Worm (Caenorhabditis elegans) whole organism, young adult: ENCODE data around the gene hpo-38.

Experiments used
- B0035.1 ChIP-seq: sonication (generic microtip); optimal IDR thresholded peaks from 2 replicates; lab custom pipeline; 2016; ENCODE audit warnings: missing genetic modification characterization, mild to moderate bottlenecking, missing compliant biosample characterization, missing genotype, missing genetic modification reagents
- B0336.3 ChIP-seq: fragments of 200-800 bp; sonication (Bioruptor generic); IDR thresholded peaks from 2 replicates; pipeline ENCODE4 v1.3.6; 2022; ENCODE audit warnings: missing genetic modification characterization, missing compliant biosample characterization
- C17E4.6 ChIP-seq: fragments of 200-800 bp; sonication (Bioruptor generic); IDR thresholded peaks from 2 replicates; pipeline ENCODE4 v1.3.6; 2022; ENCODE audit warnings: missing genetic modification reagents, missing genetic modification characterization, missing compliant biosample characterization
- D2030.7 ChIP-seq: fragments of 200-800 bp; sonication (Bioruptor generic); IDR thresholded peaks from 2 replicates; pipeline ENCODE4 v1.3.6; 2022; ENCODE audit warnings: missing genetic modification reagents, missing genetic modification characterization, missing compliant biosample characterization
- F33H1.4 ChIP-seq: fragments of 200-800 bp; sonication (Bioruptor generic); IDR thresholded peaks from 2 replicates; pipeline ENCODE4 v1.3.6; 2022; ENCODE audit warnings: missing genetic modification reagents, missing genetic modification characterization, missing compliant biosample characterization
- F52B5.7 ChIP-seq: sonication (generic microtip); optimal IDR thresholded peaks from 2 replicates; lab custom pipeline; 2016; ENCODE audit warnings: mild to moderate bottlenecking, missing genetic modification characterization, missing compliant biosample characterization
- F55B11.4 ChIP-seq: sonication (generic microtip); optimal IDR thresholded peaks from 2 replicates; lab custom pipeline; 2016; ENCODE audit warnings: missing compliant biosample characterization, missing genetic modification characterization, borderline replicate concordance; ENCODE audit not compliant: insufficient read depth
- F57C9.4 ChIP-seq: sonication (generic microtip); optimal IDR thresholded peaks from 2 replicates; lab custom pipeline; 2017; ENCODE audit warnings: mild to moderate bottlenecking, missing genetic modification characterization, missing compliant biosample characterization
- K11D2.4 ChIP-seq: fragments of 200-800 bp; sonication (Bioruptor generic); IDR thresholded peaks from 2 replicates; pipeline ENCODE4 v1.3.6; 2022; ENCODE audit warnings: missing genetic modification reagents, missing genetic modification characterization, missing compliant biosample characterization
- ama-1 ChIP-seq, 3 experiments: fragments of 150-350 bp in 1 of 3; sonication (generic microtip) in 2 of 3; optimal IDR thresholded peaks; 2 replicates each; lab custom pipeline; 2014 to 2018; ENCODE audit warnings: missing biosample characterization in 2 of 3, missing genetic modification characterization in 2 of 3, missing genetic modification reagents in 2 of 3
- cebp-1 ChIP-seq, 2 experiments: fragments of 200-800 bp in 1 of 2; sonication (Bioruptor generic) in 1 of 2; sonication (generic microtip) in 1 of 2; IDR thresholded peaks in 1 of 2; optimal IDR thresholded peaks in 1 of 2; 2 replicates each; pipeline versions ENCODE4 v1.3.6 to Lab custom; 2017 to 2022; ENCODE audit warnings: missing compliant biosample characterization in 2 of 2, missing genetic modification characterization in 2 of 2, mild to moderate bottlenecking in 1 of 2, missing genetic modification reagents in 1 of 2, moderate library complexity in 1 of 2
- ceh-91 ChIP-seq: fragments of 200-800 bp; sonication (Bioruptor generic); IDR thresholded peaks from 2 replicates; pipeline ENCODE4 v1.3.6; 2022; ENCODE audit warnings: missing genetic modification reagents, missing genetic modification characterization, missing compliant biosample characterization
- dpff-1 ChIP-seq: sonication (generic microtip); optimal IDR thresholded peaks from 2 replicates; lab custom pipeline; 2017; ENCODE audit warnings: mild to moderate bottlenecking, missing genetic modification characterization, missing compliant biosample characterization
- dpl-1 ChIP-seq: fragments of 150-350 bp; optimal IDR thresholded peaks from 2 replicates; lab custom pipeline; 2014; ENCODE audit warnings: missing biosample characterization, missing genetic modification reagents, missing genetic modification characterization
- egl-44 ChIP-seq: fragments of 200-800 bp; sonication (Bioruptor generic); IDR thresholded peaks from 2 replicates; pipeline ENCODE4 v1.3.6; 2022; ENCODE audit warnings: missing genetic modification reagents, missing genetic modification characterization, missing compliant biosample characterization
- egrh-3 ChIP-seq: fragments of 200-800 bp; sonication (Bioruptor generic); IDR thresholded peaks from 2 replicates; pipeline ENCODE4 v1.3.6; 2022; ENCODE audit warnings: missing genetic modification reagents, missing genetic modification characterization, missing compliant biosample characterization
- ekl-4 ChIP-seq: fragments of 200-800 bp; sonication (Bioruptor generic); IDR thresholded peaks from 2 replicates; pipeline ENCODE4 v1.3.6; 2022; ENCODE audit warnings: missing genetic modification reagents, missing genetic modification characterization, missing compliant biosample characterization
- him-1 ChIP-seq: sonication (generic microtip); optimal IDR thresholded peaks from 2 replicates; lab custom pipeline; 2016; ENCODE audit warnings: missing genotype, missing genetic modification reagents, missing genetic modification characterization, missing compliant biosample characterization
- let-526 ChIP-seq: fragments of 200-800 bp; sonication (Bioruptor generic); IDR thresholded peaks from 2 replicates; pipeline ENCODE4 v1.3.6; 2022; ENCODE audit warnings: missing genetic modification reagents, missing genetic modification characterization, missing compliant biosample characterization
- lin-35 ChIP-seq, 3 experiments: fragments of 150-350 bp in 2 of 3; sonication (generic microtip) in 1 of 3; optimal IDR thresholded peaks; 2 replicates each; lab custom pipeline; 2014 to 2018; ENCODE audit warnings: missing biosample characterization in 3 of 3, missing genetic modification characterization in 3 of 3, missing genetic modification reagents in 3 of 3
- lin-54 ChIP-seq: fragments of 200-800 bp; sonication (Bioruptor generic); optimal IDR thresholded peaks from 2 replicates; lab custom pipeline; 2018; ENCODE audit warnings: mild to moderate bottlenecking, missing genetic modification characterization, missing compliant biosample characterization
- lsy-27 ChIP-seq: sonication (generic microtip); optimal IDR thresholded peaks from 2 replicates; lab custom pipeline; 2017; ENCODE audit warnings: missing genetic modification characterization, mild to moderate bottlenecking, missing compliant biosample characterization, antibody characterized with exemption, missing genotype, borderline replicate concordance; ENCODE audit not compliant: insufficient read depth
- madf-6 ChIP-seq: fragments of 200-800 bp; sonication (Bioruptor generic); IDR thresholded peaks from 2 replicates; pipeline ENCODE4 v1.3.6; 2022; ENCODE audit warnings: missing genetic modification reagents, missing genetic modification characterization, missing compliant biosample characterization
- mcd-1 ChIP-seq: fragments of 200-800 bp; sonication (Bioruptor generic); IDR thresholded peaks from 2 replicates; pipeline ENCODE4 v1.3.6; 2022; ENCODE audit warnings: missing genetic modification reagents, missing genetic modification characterization, missing compliant biosample characterization
- mxl-1 ChIP-seq: sonication (generic microtip); optimal IDR thresholded peaks from 2 replicates; lab custom pipeline; 2016; ENCODE audit warnings: missing genetic modification characterization, missing compliant biosample characterization
- nhr-179 ChIP-seq: sonication (generic microtip); optimal IDR thresholded peaks from 2 replicates; lab custom pipeline; 2016; ENCODE audit warnings: mild to moderate bottlenecking, missing genetic modification characterization, missing compliant biosample characterization
- rcor-1 ChIP-seq: fragments of 200-800 bp; sonication (Bioruptor generic); IDR thresholded peaks from 2 replicates; pipeline ENCODE4 v1.3.6; 2022; ENCODE audit warnings: missing genetic modification reagents, missing genetic modification characterization, missing compliant biosample characterization
- rec-8 ChIP-seq, 2 experiments: sonication (generic microtip); optimal IDR thresholded peaks; 2 replicates each; lab custom pipeline; 2016; ENCODE audit warnings: mild to moderate bottlenecking in 2 of 2, missing genetic modification characterization in 2 of 2, missing genetic modification reagents in 2 of 2, missing genotype in 2 of 2, missing biosample characterization in 1 of 2, missing compliant biosample characterization in 1 of 2, moderate library complexity in 1 of 2
- sdz-38 ChIP-seq: sonication (generic microtip); optimal IDR thresholded peaks from 2 replicates; lab custom pipeline; 2016; ENCODE audit warnings: missing genotype, missing genetic modification characterization, missing compliant biosample characterization
- snpc-1.3 ChIP-seq: sonication (generic microtip); optimal IDR thresholded peaks from 2 replicates; lab custom pipeline; 2017; ENCODE audit warnings: missing genetic modification characterization, mild to moderate bottlenecking, missing compliant biosample characterization, antibody characterized with exemption, moderate library complexity, missing genotype, missing genetic modification reagents; ENCODE audit not compliant: insufficient read depth
- tbp1 ChIP-seq: fragments of 200-800 bp; sonication (Bioruptor generic); optimal IDR thresholded peaks from 2 replicates; lab custom pipeline; 2018; ENCODE audit warnings: mild to moderate bottlenecking, missing genetic modification characterization, missing compliant biosample characterization
- zfh-2 ChIP-seq: fragments of 200-800 bp; sonication (Bioruptor generic); conservative IDR thresholded peaks from 2 replicates; pipeline ENCODE4 v1.3.6; 2022; ENCODE audit warnings: missing genetic modification reagents, missing genetic modification characterization, missing compliant biosample characterization
- ztf-26 ChIP-seq: sonication (generic microtip); optimal IDR thresholded peaks from 2 replicates; lab custom pipeline; 2017; ENCODE audit warnings: missing genetic modification characterization, missing compliant biosample characterization

The hpo-38 gene

ce11 chrIII:235115-235514, 4.9 kb downstream of the hpo-38 start (continued):
- TF ChIP-seq mxl-1 (tag; lab: Kevin White, UChicago) (no peak), F52B5.7 (tag; lab: Kevin White, UChicago) (no peak), snpc-1.3 (tag; lab: Kevin White, UChicago) (peak; percentile 59), ceh-91 (GFP tag; lab: Robert Waterston, UW) (0 out of 2 replicates have a peak, but pooled peaks have one; percentile 22), mcd-1 (peak; percentile 79), let-526 (GFP tag; lab: Robert Waterston, UW) (no peak), B0336.3 (GFP tag; lab: Robert Waterston, UW) (peak; percentile 75), dpl-1 (peak; percentile 20), madf-6 (peak; percentile 63), ama-1 (optimal IDR thresholded peaks at IDR 0.05; lab: Kevin White, UChicago) (no peak), ama-1 (GFP tag; optimal IDR thresholded peaks at IDR 0.05; lab: Kevin White, UChicago) (no peak), F55B11.4 (tag; lab: Kevin White, UChicago) (no peak), him-1 (tag; lab: Kevin White, UChicago) (peak; percentile 20), ztf-26 (tag; lab: Kevin White, UChicago) (no peak), tbp1 (GFP tag; lab: Kevin White, UChicago) (peak; percentile 59), cebp-1 (GFP tag; IDR thresholded peaks at IDR 0.05; lab: Robert Waterston, UW) (peak; percentile 45; the same call in 1 of the 2 replicates), cebp-1 (tag; optimal IDR thresholded peaks at IDR 0.05; lab: Kevin White, UChicago) (no peak), lin-35 (GFP tag; optimal IDR thresholded peaks at IDR 0.05; lab: Kevin White, UChicago) (peak in 1 of 3 experiments; percentile 33), D2030.7 (GFP tag; lab: Robert Waterston, UW) (peak; percentile 86), lin-54 (peak; percentile 64)

- TF ChIP-seq C17E4.6 (GFP tag; lab: Robert Waterston, UW) (no peak), cebp-1 (GFP tag; IDR thresholded peaks at IDR 0.05; lab: Robert Waterston, UW) (no peak), cebp-1 (tag; optimal IDR thresholded peaks at IDR 0.05; lab: Kevin White, UChicago) (no peak), nhr-179 (no peak), ekl-4 (no peak), K11D2.4 (GFP tag; lab: Robert Waterston, UW) (no peak)
Observed at ce11 chrIII:235544-235943, 5.3 kb downstream of the hpo-38 start, which contains the start of gene hpo-29. TSS of gene hpo-29 (plus strand) at chrIII:235844.

- TF ChIP-seq dpff-1 (tag; lab: Kevin White, UChicago) (no peak), F33H1.4 (no peak), rcor-1 (GFP tag; lab: Robert Waterston, UW) (no peak), egrh-3 (GFP tag; lab: Robert Waterston, UW) (no peak), F57C9.4 (tag; lab: Kevin White, UChicago) (no peak), egl-44 (GFP tag; lab: Robert Waterston, UW) (no peak), lsy-27 (tag; lab: Kevin White, UChicago) (no peak), ama-1 (optimal IDR thresholded peaks at IDR 0.05; lab: Kevin White, UChicago) (no peak), ama-1 (GFP tag; optimal IDR thresholded peaks at IDR 0.05; lab: Kevin White, UChicago) (no peak), sdz-38 (tag; lab: Kevin White, UChicago) (no peak), zfh-2 (GFP tag; lab: Robert Waterston, UW) (no peak), rec-8 (tag; optimal IDR thresholded peaks at IDR 0.05; lab: Kevin White, UChicago) (no peak), B0035.1 (tag; lab: Kevin White, UChicago) (no peak)
Observed at ce11 chrIII:251410-251809, 21.2 kb downstream of the hpo-38 start.
